Worm (Caenorhabditis elegans) whole organism, L3 larva: ENCODE results near the gene srh-183.

Experiments
- R02D3.7 ChIP-seq: fragments of 150-350 bp; optimal IDR thresholded peaks from 2 replicates; lab custom pipeline; 2014; ENCODE audit warnings: missing biosample characterization, missing genetic modification characterization
- ama-1 ChIP-seq: fragments of 150-350 bp; optimal IDR thresholded peaks from 2 replicates; lab custom pipeline; 2018
- fos-1 ChIP-seq: fragments of 150-350 bp; optimal IDR thresholded peaks from 2 replicates; lab custom pipeline; 2014; ENCODE audit warnings: missing biosample characterization, missing genetic modification characterization
- pha-4 ChIP-seq: fragments of 150-350 bp; optimal IDR thresholded peaks from 2 replicates; lab custom pipeline; 2014; ENCODE audit warnings: missing biosample characterization, missing genetic modification reagents, missing genetic modification characterization

ce11 chrV:19972984-19973383 lies 5.1 kb downstream of the srh-183 start, which contains the start of gene srh-173:
- no peak for TF ChIP-seq ama-1 (lab: Kevin White, UChicago)
- no peak for TF ChIP-seq fos-1 (tag; lab: Kevin White, UChicago)
- no peak for TF ChIP-seq R02D3.7
- no peak for TF ChIP-seq pha-4 (tag; lab: Kevin White, UChicago)
